Worm (Caenorhabditis elegans) whole organism, L4 larva: ENCODE data around the gene R02F2.5.
A peak's percentile ranks its signal among the peaks of the same experiment; 100 is the strongest.

ENCODE experiments used
- F44E2.7 ChIP-seq: fragments of 200-800 bp; sonication (Bioruptor generic); IDR thresholded peaks from 2 replicates; pipeline ENCODE4 v2.1.2; 2022; ENCODE audit warnings: missing genetic modification characterization, missing compliant biosample characterization
- F49E8.2 ChIP-seq: sonication (generic microtip); optimal IDR thresholded peaks from 2 replicates; lab custom pipeline; 2016; ENCODE audit warnings: missing compliant biosample characterization, mild to moderate bottlenecking, missing genetic modification characterization, borderline replicate concordance
- R02D3.7 ChIP-seq: fragments of 150-350 bp; sonication (generic microtip); optimal IDR thresholded peaks from 3 replicates; lab custom pipeline; 2014; ENCODE audit warnings: missing biosample characterization, missing genetic modification characterization
- T26A8.4 ChIP-seq: fragments of 200-800 bp; sonication (Bioruptor generic); IDR thresholded peaks from 2 replicates; pipeline ENCODE4 v1.3.6; 2022; ENCODE audit warnings: missing genetic modification characterization, missing compliant biosample characterization
- Y48G9A.11 ChIP-seq: fragments of 200-800 bp; sonication (Bioruptor generic); IDR thresholded peaks from 2 replicates; pipeline ENCODE4 v1.3.6; 2022; ENCODE audit warnings: missing genetic modification reagents, missing genetic modification characterization, missing compliant biosample characterization
- Y75B8A.6 ChIP-seq: fragments of 200-800 bp; sonication (Bioruptor generic); IDR thresholded peaks from 2 replicates; pipeline ENCODE4 v1.3.6; 2022; ENCODE audit warnings: missing genetic modification reagents, missing genetic modification characterization, missing compliant biosample characterization
- aha-1 ChIP-seq: fragments of 150-350 bp; peaks from one replicate; lab custom pipeline; 2014; ENCODE audit warnings: missing biosample characterization, missing genetic modification characterization
- aly-2 ChIP-seq: sonication (generic microtip); optimal IDR thresholded peaks from 2 replicates; lab custom pipeline; 2018; ENCODE audit warnings: missing biosample characterization, missing genetic modification characterization
- arid-1 ChIP-seq: fragments of 200-800 bp; sonication (Bioruptor generic); conservative IDR thresholded peaks from 2 replicates; pipeline ENCODE4 v1.3.6; 2022; ENCODE audit warnings: missing genetic modification reagents, missing genetic modification characterization, missing compliant biosample characterization
- attf-4 ChIP-seq: sonication (generic microtip); optimal IDR thresholded peaks from 3 replicates; lab custom pipeline; 2017; ENCODE audit warnings: missing biosample characterization, missing genetic modification characterization
- ceh-20 ChIP-seq: fragments of 200-800 bp; sonication (Bioruptor generic); IDR thresholded peaks from 2 replicates; pipeline ENCODE4 v1.3.6; 2022; ENCODE audit warnings: missing genetic modification reagents, missing genetic modification characterization, missing compliant biosample characterization
- ceh-32 ChIP-seq: sonication (generic microtip); optimal IDR thresholded peaks from 2 replicates; lab custom pipeline; 2016; ENCODE audit warnings: mild to moderate bottlenecking, missing genetic modification characterization, missing compliant biosample characterization; ENCODE audit not compliant: poor library complexity
- ceh-62 ChIP-seq: sonication (generic microtip); optimal IDR thresholded peaks from 2 replicates; lab custom pipeline; 2017; ENCODE audit warnings: missing biosample characterization, missing genetic modification characterization
- cey-2 ChIP-seq: sonication (generic microtip); optimal IDR thresholded peaks from 3 replicates; lab custom pipeline; 2017; ENCODE audit warnings: missing genetic modification characterization, mild to moderate bottlenecking, missing compliant biosample characterization, antibody characterized with exemption, borderline replicate concordance; ENCODE audit not compliant: insufficient read depth
- daf-12 ChIP-seq: fragments of 150-350 bp; optimal IDR thresholded peaks from 2 replicates; lab custom pipeline; 2014; ENCODE audit warnings: missing biosample characterization, missing genetic modification reagents, missing genetic modification characterization
- daf-19 ChIP-seq: fragments of 200-800 bp; sonication (Bioruptor generic); conservative IDR thresholded peaks from 2 replicates; pipeline ENCODE4 v1.3.6; 2022; ENCODE audit warnings: missing genetic modification characterization, missing compliant biosample characterization
- dmd-8 ChIP-seq: fragments of 200-800 bp; sonication (Bioruptor generic); IDR thresholded peaks from 2 replicates; pipeline ENCODE4 v1.3.6; 2022; ENCODE audit warnings: missing genetic modification characterization, missing compliant biosample characterization
- dpl-1 ChIP-seq: fragments of 150-350 bp; optimal IDR thresholded peaks from 2 replicates; lab custom pipeline; 2014; ENCODE audit warnings: missing biosample characterization, missing genetic modification reagents, missing genetic modification characterization
- egl-27 ChIP-seq: sonication (generic microtip); optimal IDR thresholded peaks from 3 replicates; lab custom pipeline; 2017; ENCODE audit warnings: missing biosample characterization, missing genetic modification reagents, missing genetic modification characterization
- hlh-30 ChIP-seq: sonication (generic microtip); optimal IDR thresholded peaks from 2 replicates; lab custom pipeline; 2017; ENCODE audit warnings: antibody characterized with exemption, mild to moderate bottlenecking, missing genetic modification characterization, missing compliant biosample characterization; ENCODE audit not compliant: insufficient read depth
- lin-1 ChIP-seq: fragments of 200-800 bp; sonication (Bioruptor generic); IDR thresholded peaks from 2 replicates; pipeline ENCODE4 v1.3.6; 2022; ENCODE audit warnings: missing genetic modification reagents, missing genetic modification characterization, missing compliant biosample characterization
- lsy-2 ChIP-seq, 2 experiments: fragments of 150-350 bp in 1 of 2; sonication (generic microtip) in 1 of 2; optimal IDR thresholded peaks; 2 replicates each; lab custom pipeline; 2014 to 2017; ENCODE audit warnings: missing biosample characterization in 2 of 2, missing genetic modification characterization in 2 of 2
- mdl-1 ChIP-seq, 2 experiments: fragments of 150-350 bp in 1 of 2; sonication (generic microtip) in 1 of 2; optimal IDR thresholded peaks; 2 replicates each; lab custom pipeline; 2014 to 2017; ENCODE audit warnings: missing biosample characterization in 2 of 2, missing genetic modification characterization in 2 of 2
- mdt-29 ChIP-seq: fragments of 200-800 bp; sonication (Bioruptor generic); IDR thresholded peaks from 2 replicates; pipeline ENCODE4 v1.3.6; 2022; ENCODE audit warnings: missing genetic modification reagents, missing genetic modification characterization, missing compliant biosample characterization
- mes-2 ChIP-seq: sonication (generic microtip); optimal IDR thresholded peaks from 2 replicates; lab custom pipeline; 2016; ENCODE audit warnings: missing genotype, mild to moderate bottlenecking, missing genetic modification characterization, missing compliant biosample characterization; ENCODE audit not compliant: poor library complexity, severe bottlenecking
- mxl-2 ChIP-seq: fragments of 200-800 bp; sonication (Bioruptor generic); conservative IDR thresholded peaks from 2 replicates; pipeline ENCODE4 v1.3.6; 2022; ENCODE audit warnings: missing genetic modification reagents, missing genetic modification characterization, missing compliant biosample characterization
- mxl-3 ChIP-seq: fragments of 200-800 bp; sonication (Bioruptor generic); optimal IDR thresholded peaks from 2 replicates; lab custom pipeline; 2018; ENCODE audit warnings: mild to moderate bottlenecking, missing genetic modification characterization, missing compliant biosample characterization
- nhr-102 ChIP-seq: sonication (generic microtip); optimal IDR thresholded peaks from 2 replicates; lab custom pipeline; 2016; ENCODE audit warnings: mild to moderate bottlenecking, missing genetic modification characterization, moderate library complexity, missing compliant biosample characterization
- nhr-28 ChIP-seq: fragments of 150-350 bp; optimal IDR thresholded peaks from 2 replicates; lab custom pipeline; 2014; ENCODE audit warnings: missing biosample characterization, missing genetic modification characterization
- nhr-41 ChIP-seq: fragments of 200-800 bp; sonication (Bioruptor generic); IDR thresholded peaks from 2 replicates; pipeline ENCODE4 v1.3.6; 2022; ENCODE audit warnings: missing genetic modification reagents, missing genetic modification characterization, missing compliant biosample characterization
- nhr-42 ChIP-seq: fragments of 200-800 bp; sonication (Bioruptor generic); IDR thresholded peaks from 2 replicates; pipeline ENCODE4 v1.3.6; 2022; ENCODE audit warnings: missing genetic modification characterization, missing compliant biosample characterization
- nhr-48 ChIP-seq: sonication (generic microtip); optimal IDR thresholded peaks from 2 replicates; lab custom pipeline; 2016; ENCODE audit warnings: mild to moderate bottlenecking, missing genetic modification characterization, missing compliant biosample characterization
- nhr-76 ChIP-seq: fragments of 150-350 bp; optimal IDR thresholded peaks from 2 replicates; lab custom pipeline; 2014; ENCODE audit warnings: missing biosample characterization, missing genetic modification characterization
- nhr-77 ChIP-seq: fragments of 150-350 bp; optimal IDR thresholded peaks from 2 replicates; lab custom pipeline; 2014; ENCODE audit warnings: missing biosample characterization, missing genetic modification characterization
- php-3 ChIP-seq: fragments of 200-800 bp; sonication (Bioruptor generic); IDR thresholded peaks from 2 replicates; pipeline ENCODE4 v1.3.6; 2022; ENCODE audit warnings: missing genetic modification reagents, missing genetic modification characterization, missing compliant biosample characterization
- rbr-2 ChIP-seq: sonication (generic microtip); optimal IDR thresholded peaks from 2 replicates; lab custom pipeline; 2016; ENCODE audit warnings: missing genotype, missing genetic modification characterization, missing compliant biosample characterization
- saeg-2 ChIP-seq: fragments of 200-800 bp; sonication (Bioruptor generic); IDR thresholded peaks from 2 replicates; pipeline ENCODE4 v1.3.6; 2022; ENCODE audit warnings: missing genetic modification reagents, missing genetic modification characterization, missing compliant biosample characterization
- sdz-12 ChIP-seq: fragments of 200-800 bp; sonication (Bioruptor generic); optimal IDR thresholded peaks from 2 replicates; lab custom pipeline; 2018; ENCODE audit warnings: mild to moderate bottlenecking, missing genetic modification characterization, missing compliant biosample characterization
- set-16 ChIP-seq: fragments of 200-800 bp; sonication (Bioruptor generic); IDR thresholded peaks from 2 replicates; pipeline ENCODE4 v1.3.6; 2022; ENCODE audit warnings: missing genetic modification reagents, missing genetic modification characterization, missing compliant biosample characterization
- skn-1 ChIP-seq: fragments of 150-350 bp; optimal IDR thresholded peaks from 2 replicates; lab custom pipeline; 2014; ENCODE audit warnings: missing biosample characterization, missing genetic modification characterization
- tra-1 ChIP-seq: fragments of 200-800 bp; sonication (Bioruptor generic); IDR thresholded peaks from 2 replicates; pipeline ENCODE4 v1.3.6; 2022; ENCODE audit warnings: missing genetic modification reagents, missing genetic modification characterization, missing compliant biosample characterization
- unc-39 ChIP-seq: sonication (generic microtip); optimal IDR thresholded peaks from 2 replicates; lab custom pipeline; 2017; ENCODE audit warnings: missing biosample characterization, missing genetic modification characterization
- unc-62 ChIP-seq, 3 experiments: fragments of 150-350 bp in 1 of 3; sonication (generic microtip); optimal IDR thresholded peaks in 2 of 3; peaks in 1 of 3; 1 replicate in 1 of 3; 2 replicates in 2 of 3; lab custom pipeline; 2014 to 2017; ENCODE audit warnings: missing biosample characterization in 3 of 3, missing genetic modification characterization in 3 of 3, missing genetic modification reagents in 3 of 3, missing genotype in 1 of 3
- vab-7 ChIP-seq: fragments of 200-800 bp; sonication (Bioruptor generic); IDR thresholded peaks from 2 replicates; pipeline ENCODE4 v1.3.6; 2022; ENCODE audit warnings: missing genetic modification reagents, missing genetic modification characterization, missing compliant biosample characterization
- zag-1 ChIP-seq: fragments of 150-350 bp; optimal IDR thresholded peaks from 2 replicates; lab custom pipeline; 2014; ENCODE audit warnings: missing biosample characterization, missing genetic modification characterization
- zip-11 ChIP-seq: fragments of 200-800 bp; sonication (Bioruptor generic); IDR thresholded peaks from 2 replicates; pipeline ENCODE4 v1.3.6; 2022; ENCODE audit warnings: missing genetic modification characterization, missing compliant biosample characterization
- zip-2 ChIP-seq: fragments of 150-350 bp; optimal IDR thresholded peaks from 2 replicates; lab custom pipeline; 2014; ENCODE audit warnings: missing biosample characterization, missing genetic modification characterization

The R02F2.5 gene

ce11 chrIII:5464077-5464476, 15.0 kb upstream of the R02F2.5 start, which contains the start of gene F48E8.2:
F48E8.2 (plus strand) TSS chrIII:5464377.
- TF ChIP-seq aly-2 (no peak), sdz-12 (no peak), dmd-8 (GFP tag; lab: Robert Waterston, UW) (no peak), nhr-41 (GFP tag; lab: Robert Waterston, UW) (no peak), nhr-77 (no peak), skn-1 (tag; lab: Kevin White, UChicago) (no peak), attf-4 (tag; lab: Kevin White, UChicago) (no peak), Y75B8A.6 (no peak), lsy-2 (tag; optimal IDR thresholded peaks at IDR 0.05; lab: Kevin White, UChicago) (no peak), ceh-32 (tag; lab: Kevin White, UChicago) (no peak), mxl-3 (GFP tag; lab: Kevin White, UChicago) (no peak), zip-11 (no peak), ceh-20 (GFP tag; lab: Robert Waterston, UW) (no peak)
- TF ChIP-seq, all 104 proteins: peak for 0

ce11 chrIII:5464850-5465249, 14.3 kb upstream of the R02F2.5 start:
- no peak for TF ChIP-seq vab-7 (GFP tag; lab: Robert Waterston, UW)
- TF ChIP-seq mdl-1 (tag; optimal IDR thresholded peaks at IDR 0.05; lab: Kevin White, UChicago) = peak in 1 of 2 experiments; percentile 10
- peak; percentile 5 for TF ChIP-seq nhr-28 (tag; lab: Kevin White, UChicago)

- no peak for TF ChIP-seq php-3 (GFP tag; lab: Robert Waterston, UW)
- TF ChIP-seq lsy-2 (tag; optimal IDR thresholded peaks at IDR 0.05; lab: Kevin White, UChicago) = no peak
- TF ChIP-seq F49E8.2 = no peak
- no peak for TF ChIP-seq egl-27 (tag; lab: Kevin White, UChicago)
- TF ChIP-seq Y75B8A.6 = no peak
- TF ChIP-seq daf-19 (GFP tag; lab: Robert Waterston, UW) = no peak
- TF ChIP-seq dpl-1 (GFP tag; lab: Kevin White, UChicago) = no peak
- TF ChIP-seq rbr-2 = no peak
- TF ChIP-seq mxl-3 (GFP tag; lab: Kevin White, UChicago) = no peak
- TF ChIP-seq unc-62 (GFP tag; optimal IDR thresholded peaks at IDR 0.05 in 1 of 2; lab: Kevin White, UChicago) = no peak
- TF ChIP-seq unc-62 (tag; optimal IDR thresholded peaks at IDR 0.05; lab: Kevin White, UChicago) = no peak
- no peak for TF ChIP-seq Y48G9A.11 (GFP tag; lab: Robert Waterston, UW)
- no peak for TF ChIP-seq mdt-29 (GFP tag; lab: Robert Waterston, UW)
- TF ChIP-seq saeg-2 (GFP tag; lab: Robert Waterston, UW) = no peak
- TF ChIP-seq tra-1 = no peak
- TF ChIP-seq cey-2 (tag; lab: Kevin White, UChicago) = no peak
- no peak for TF ChIP-seq set-16
Observed at ce11 chrIII:5469090-5469489, 10.0 kb upstream of the R02F2.5 start.

ce11 chrIII:5472693-5473092, 6.4 kb upstream of the R02F2.5 start:
- TF ChIP-seq aha-1 (peak; percentile 38), mxl-3 (GFP tag; lab: Kevin White, UChicago) (peak; percentile 58), mes-2 (tag; lab: Kevin White, UChicago) (no peak), nhr-42 (no peak), daf-12 (no peak), ceh-62 (tag; lab: Kevin White, UChicago) (no peak), arid-1 (GFP tag; lab: Robert Waterston, UW) (no peak), T26A8.4 (GFP tag; lab: Robert Waterston, UW) (0 out of 2 replicates have a peak, but pooled peaks have one; percentile 48), rbr-2 (no peak), R02D3.7 (tag; lab: Kevin White, UChicago) (no peak), F44E2.7 (GFP tag; lab: Robert Waterston, UW) (no peak), hlh-30 (tag; lab: Kevin White, UChicago) (no peak), nhr-76 (tag; lab: Kevin White, UChicago) (no peak), dpl-1 (GFP tag; lab: Kevin White, UChicago) (peak; percentile 9), nhr-48 (peak; percentile 74), lin-1 (GFP tag; lab: Robert Waterston, UW) (0 out of 2 replicates have a peak, but pooled peaks have one; percentile 51), zag-1 (no peak), mxl-2 (GFP tag; lab: Robert Waterston, UW) (no peak), unc-39 (tag; lab: Kevin White, UChicago) (no peak), zip-2 (tag; lab: Kevin White, UChicago) (no peak), nhr-102 (no peak), php-3 (GFP tag; lab: Robert Waterston, UW) (no peak)
